Worm (Caenorhabditis elegans) whole organism, L4 larva: Measurements from ENCODE around the gene F54C8.6.

Experiments used
- lin-15B ChIP-seq: fragments of 150-350 bp; sonication (generic microtip); optimal IDR thresholded peaks from 3 replicates; lab custom pipeline; 2014; ENCODE audit warnings: missing biosample characterization, missing genetic modification characterization
- nhr-11 ChIP-seq: fragments of 150-350 bp; optimal IDR thresholded peaks from 2 replicates; lab custom pipeline; 2014; ENCODE audit warnings: missing biosample characterization, missing genetic modification characterization
- nhr-25 ChIP-seq: sonication (generic microtip); optimal IDR thresholded peaks from 2 replicates; lab custom pipeline; 2017; ENCODE audit warnings: missing genetic modification characterization, mild to moderate bottlenecking, missing compliant biosample characterization, antibody characterized with exemption, moderate library complexity, borderline replicate concordance; ENCODE audit not compliant: insufficient read depth
- pqm-1 ChIP-seq: sonication (generic microtip); optimal IDR thresholded peaks from 2 replicates; lab custom pipeline; 2017; ENCODE audit warnings: missing biosample characterization, missing genetic modification characterization
- set-16 ChIP-seq: fragments of 200-800 bp; sonication (Bioruptor generic); IDR thresholded peaks from 2 replicates; pipeline ENCODE4 v1.3.6; 2022; ENCODE audit warnings: missing genetic modification reagents, missing genetic modification characterization, missing compliant biosample characterization
- unc-39 ChIP-seq: sonication (generic microtip); optimal IDR thresholded peaks from 2 replicates; lab custom pipeline; 2017; ENCODE audit warnings: missing biosample characterization, missing genetic modification characterization
- zag-1 ChIP-seq: fragments of 150-350 bp; optimal IDR thresholded peaks from 2 replicates; lab custom pipeline; 2014; ENCODE audit warnings: missing biosample characterization, missing genetic modification characterization
- zip-2 ChIP-seq: fragments of 150-350 bp; optimal IDR thresholded peaks from 2 replicates; lab custom pipeline; 2014; ENCODE audit warnings: missing biosample characterization, missing genetic modification characterization

DNA sequence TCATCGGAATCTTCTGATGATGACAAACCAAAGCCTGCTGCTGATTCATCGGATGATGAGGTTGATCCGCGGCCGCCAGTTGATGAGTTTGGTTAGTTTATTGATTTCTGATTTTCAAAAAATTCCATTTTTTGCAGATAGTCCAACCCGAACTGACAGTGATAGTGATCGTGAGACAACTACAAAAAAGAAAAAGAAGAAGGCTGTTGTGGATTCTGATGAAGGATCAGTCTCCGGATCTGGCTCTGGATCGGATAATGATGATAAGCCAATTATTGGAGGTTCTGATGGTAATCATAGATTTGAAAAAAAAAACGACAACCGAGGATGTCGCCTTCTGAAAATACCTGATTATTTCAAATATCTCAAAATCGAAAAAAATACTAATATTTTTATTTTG is 46.4 kb upstream of the F54C8.6 start:
- no peak for TF ChIP-seq pqm-1 (tag; lab: Kevin White, UChicago)
- no peak for TF ChIP-seq unc-39 (tag; lab: Kevin White, UChicago)
- TF ChIP-seq nhr-25 (tag; lab: Kevin White, UChicago): no peak
- no peak for TF ChIP-seq zag-1
- TF ChIP-seq nhr-11: no peak
- no peak for TF ChIP-seq lin-15B (tag; lab: Kevin White, UChicago)
- no peak for TF ChIP-seq zip-2 (tag; lab: Kevin White, UChicago)
- TF ChIP-seq set-16 (GFP tag; lab: Robert Waterston, UW): no peak
